Fruit fly (Drosophila melanogaster): ENCODE data around the gene CG33494.

The CG33494 gene

DNA sequence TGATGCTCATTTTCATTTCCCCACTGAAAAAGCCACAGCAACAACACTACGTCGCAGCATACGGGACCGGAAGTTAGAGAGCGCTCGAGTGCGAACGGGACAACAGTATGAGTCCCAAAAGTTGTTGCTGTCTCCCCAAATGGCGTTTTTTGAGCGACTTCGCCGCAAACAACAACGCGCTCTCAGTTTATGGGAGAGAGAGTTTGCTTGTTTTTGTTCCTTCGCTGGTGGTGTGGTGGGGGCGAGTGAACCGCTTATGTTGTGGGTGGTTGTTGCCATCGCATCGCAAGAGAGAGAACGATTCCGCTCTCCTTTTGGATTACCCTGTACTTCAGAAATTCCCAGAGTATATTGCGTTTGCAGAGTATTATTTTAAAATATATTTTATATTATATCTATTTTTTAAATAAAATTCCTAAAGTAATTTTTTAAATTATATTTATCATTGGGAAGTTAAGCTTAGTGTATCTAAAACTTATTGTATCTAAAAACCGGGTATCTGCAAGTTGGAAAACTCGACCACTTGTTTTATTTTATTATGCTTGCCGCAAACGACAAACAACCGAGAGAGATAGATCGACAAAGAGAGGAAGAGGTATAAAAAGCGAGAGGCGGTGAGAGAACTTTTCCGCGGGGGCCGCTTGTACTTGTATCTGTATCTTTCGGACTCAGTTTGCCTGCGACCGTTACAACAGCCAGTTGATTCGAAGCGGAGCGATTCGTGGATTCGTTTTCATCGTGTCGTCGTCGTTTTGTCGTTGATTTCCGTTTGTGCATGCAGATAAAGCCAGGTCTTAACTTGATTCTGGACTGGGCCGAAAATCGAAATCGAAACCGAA is 20.7 kb upstream of the CG33494 start, which contains the start of gene msi (continued):
- TF ChIP-seq Spps (tag; optimal IDR thresholded peaks at IDR 0.05) (peak; percentile 99), Fer1 (GFP tag; optimal IDR thresholded peaks at IDR 0.05) (peak; percentile 99), CG12071 (GFP tag; optimal IDR thresholded peaks at IDR 0.05) (peak; percentile 92), dmrt99B (tag; optimal IDR thresholded peaks at IDR 0.05) (peak; percentile 100), CHES-1-like (GFP tag; optimal IDR thresholded peaks at IDR 0.05) (peak; percentile 65), Six4 (GFP tag; optimal IDR thresholded peaks at IDR 0.05) (peak; percentile 97), Atf3 (GFP tag; optimal IDR thresholded peaks at IDR 0.05) (peak; percentile 63), row (GFP tag; IDR thresholded peaks at IDR 0.05) (peak; percentile 100), CG2875 (GFP tag; optimal IDR thresholded peaks at IDR 0.05) (peak; percentile 98), knrl (GFP tag; IDR thresholded peaks at IDR 0.05; ENCODE audit: partially characterized antibody) (no peak; the same call in 2 of the 3 replicates), Hmr (GFP tag; optimal IDR thresholded peaks at IDR 0.05) (peak; percentile 99), Sry-β (GFP tag; optimal IDR thresholded peaks at IDR 0.05) (peak; percentile 83), Dp (GFP tag; optimal IDR thresholded peaks at IDR 0.05) (peak; percentile 29), kah (GFP tag; optimal IDR thresholded peaks at IDR 0.05) (peak; percentile 99), mld (GFP tag; IDR thresholded peaks at IDR 0.05; ENCODE audit: partially characterized antibody) (no peak), sob (GFP tag; IDR thresholded peaks at IDR 0.05) (peak; percentile 99), CG14050 (GFP tag; IDR thresholded peaks at IDR 0.05) (peak; percentile 97), sim (GFP tag; IDR thresholded peaks at IDR 0.05) (peak; percentile 96), sna (GFP tag; IDR thresholded peaks at IDR 0.05; ENCODE audit: partially characterized antibody) (0 out of 2 replicates have a peak, but pooled peaks have one; percentile 18), E2f2 (GFP tag; IDR thresholded peaks at IDR 0.05) (peak; percentile 91), da (GFP tag; optimal IDR thresholded peaks at IDR 0.05) (no peak), usp (GFP tag; optimal IDR thresholded peaks at IDR 0.05) (no peak), Mad (GFP tag; optimal IDR thresholded peaks at IDR 0.05) (peak; percentile 73), CG10274 (GFP tag; optimal IDR thresholded peaks at IDR 0.05) (peak; percentile 86), CG12744 (GFP tag; optimal IDR thresholded peaks at IDR 0.05) (peak; percentile 29), CG10565 (GFP tag; optimal IDR thresholded peaks at IDR 0.05) (peak; percentile 69), CG7786 (GFP tag; optimal IDR thresholded peaks at IDR 0.05) (peak; percentile 75), psq (GFP tag; optimal IDR thresholded peaks at IDR 0.05) (peak; percentile 94), chn (GFP tag; optimal IDR thresholded peaks at IDR 0.05) (peak; percentile 86), esg (GFP tag; conservative IDR thresholded peaks at IDR 0.05) (peak; percentile 99), wor (GFP tag; IDR thresholded peaks at IDR 0.05) (peak; percentile 99), Hr3 (GFP tag; optimal IDR thresholded peaks at IDR 0.05) (peak; percentile 99), Oli (tag; optimal IDR thresholded peaks at IDR 0.05) (peak; percentile 100), sug (tag; optimal IDR thresholded peaks at IDR 0.05) (peak; percentile 98), gsb-n (tag; optimal IDR thresholded peaks at IDR 0.05) (peak; percentile 100), Xrp1 (GFP tag; IDR thresholded peaks at IDR 0.05) (peak; percentile 100), salm (tag; optimal IDR thresholded peaks at IDR 0.05) (peak; percentile 99), seq (GFP tag; IDR thresholded peaks at IDR 0.05) (peak; percentile 99), ac (GFP tag; optimal IDR thresholded peaks at IDR 0.05) (peak; percentile 56), CG9437 (GFP tag; optimal IDR thresholded peaks at IDR 0.05) (peak; percentile 97), Max (GFP tag; optimal IDR thresholded peaks at IDR 0.05) (peak; percentile 97), crol (GFP tag; IDR thresholded peaks at IDR 0.05) (peak; percentile 95), CG10366 (GFP tag; IDR thresholded peaks at IDR 0.05) (peak; percentile 98), Hey (tag; optimal IDR thresholded peaks at IDR 0.05) (no peak), CG2678 (tag; optimal IDR thresholded peaks at IDR 0.05) (peak; percentile 100), CG32767 (GFP tag; IDR thresholded peaks at IDR 0.05) (peak; percentile 99), fd96Cb (tag; optimal IDR thresholded peaks at IDR 0.05) (peak; percentile 100), Ets65A (GFP tag) (peak; percentile 96), nerfin-1 (tag; optimal IDR thresholded peaks at IDR 0.05) (peak; percentile 98)
